Worm (Caenorhabditis elegans) whole organism, early embryonic: ENCODE measurements around the gene F58G1.2.

Source experiments
- B0310.2 ChIP-seq: sonication (generic microtip); optimal IDR thresholded peaks from 2 replicates; lab custom pipeline; 2016; ENCODE audit warnings: mild to moderate bottlenecking, missing genetic modification characterization, missing compliant biosample characterization
- F13C5.2 ChIP-seq: sonication (generic microtip); optimal IDR thresholded peaks from 2 replicates; lab custom pipeline; 2017; ENCODE audit warnings: mild to moderate bottlenecking, missing genetic modification characterization, inconsistent platforms, missing compliant biosample characterization
- aly-1 ChIP-seq: sonication (generic microtip); optimal IDR thresholded peaks from 2 replicates; lab custom pipeline; 2016; ENCODE audit warnings: missing genetic modification characterization, missing compliant biosample characterization
- ama-1 ChIP-seq: fragments of 150-350 bp; optimal IDR thresholded peaks from 2 replicates; lab custom pipeline; 2014
- ceh-13 ChIP-seq: fragments of 200-800 bp; sonication (Bioruptor generic); optimal IDR thresholded peaks from 2 replicates; lab custom pipeline; 2018; ENCODE audit warnings: mild to moderate bottlenecking, missing genetic modification characterization, missing compliant biosample characterization
- ets-7 ChIP-seq: sonication (generic microtip); optimal IDR thresholded peaks from 2 replicates; lab custom pipeline; 2016; ENCODE audit warnings: missing genotype, missing genetic modification characterization, missing compliant biosample characterization
- flt-1 ChIP-seq: fragments of 200-800 bp; sonication (Bioruptor generic); IDR thresholded peaks from 2 replicates; pipeline ENCODE4 v1.3.6; 2022; ENCODE audit warnings: missing genetic modification characterization, missing compliant biosample characterization
- hmbx-1 ChIP-seq: sonication (generic microtip); optimal IDR thresholded peaks from 2 replicates; lab custom pipeline; 2016; ENCODE audit warnings: mild to moderate bottlenecking, missing genetic modification characterization, missing compliant biosample characterization
- hnd-1 ChIP-seq: sonication (generic microtip); optimal IDR thresholded peaks from 2 replicates; lab custom pipeline; 2016; ENCODE audit warnings: missing genetic modification characterization, missing compliant biosample characterization
- pes-1 ChIP-seq: fragments of 200-800 bp; sonication (Bioruptor generic); IDR thresholded peaks from 2 replicates; pipeline ENCODE4 v1.3.6; 2022; ENCODE audit warnings: missing genetic modification reagents, missing genetic modification characterization, missing compliant biosample characterization
- tbx-11 ChIP-seq: fragments of 200-800 bp; sonication (Bioruptor generic); IDR thresholded peaks from 2 replicates; pipeline ENCODE4 v1.3.6; 2022; ENCODE audit warnings: missing genetic modification characterization, missing compliant biosample characterization
- tbx-37 ChIP-seq: fragments of 200-800 bp; sonication (Bioruptor generic); conservative IDR thresholded peaks from 2 replicates; pipeline ENCODE4 v1.3.6; 2022; ENCODE audit warnings: missing genetic modification reagents, missing genetic modification characterization, missing compliant biosample characterization

DNA sequence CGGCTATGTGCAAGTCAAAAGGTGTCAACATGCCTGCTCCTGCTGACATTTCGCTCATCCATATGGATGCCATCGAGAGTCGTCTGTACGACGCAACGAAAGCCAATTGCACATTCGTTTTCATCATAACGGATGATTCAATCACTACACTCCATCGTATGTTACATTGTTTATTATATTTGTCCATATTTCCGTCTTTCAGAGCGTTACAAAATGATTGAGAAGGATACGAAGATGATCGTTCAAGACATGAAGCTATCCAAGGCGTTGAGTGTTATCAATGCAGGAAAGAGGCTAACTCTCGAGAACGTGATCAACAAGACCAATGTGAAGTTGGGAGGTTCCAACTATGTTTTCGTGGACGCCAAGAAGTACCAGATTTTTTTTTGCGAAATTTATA is 2.7 kb upstream of the F58G1.2 start:
- TF ChIP-seq ama-1 (lab: Kevin White, UChicago) (no peak), aly-1 (no peak), tbx-11 (GFP tag; lab: Robert Waterston, UW) (no peak), flt-1 (GFP tag; lab: Robert Waterston, UW) (no peak), tbx-37 (no peak), pes-1 (GFP tag; lab: Robert Waterston, UW) (no peak), F13C5.2 (tag; lab: Kevin White, UChicago) (no peak), B0310.2 (tag; lab: Kevin White, UChicago) (no peak), ets-7 (tag; lab: Kevin White, UChicago) (no peak), ceh-13 (no peak), hnd-1 (tag; lab: Kevin White, UChicago) (no peak), hmbx-1 (tag; lab: Kevin White, UChicago) (no peak)
